Fruit fly (Drosophila melanogaster) whole organism, embryonic: ENCODE data around the gene Cnot4.

Experiments used
- Bgb ChIP-seq: fragments of 200-800 bp; sonication (Bioruptor generic); IDR thresholded peaks from 2 replicates; pipeline ENCODE4 v1.3.6; 2022; ENCODE audit warnings: missing biosample characterization, missing genetic modification characterization; ENCODE audit not compliant: partially characterized antibody
- CG12104 ChIP-seq: fragments of 200-800 bp; sonication (Bioruptor generic); optimal IDR thresholded peaks from 3 replicates; lab custom pipeline; 2016; ENCODE audit warnings: missing biosample characterization, missing genetic modification characterization
- CG13287 ChIP-seq: fragments of 200-800 bp; sonication (Bioruptor generic); IDR thresholded peaks from 2 replicates; pipeline ENCODE4 v1.3.6; 2022; ENCODE audit warnings: missing biosample characterization, missing genetic modification characterization; ENCODE audit not compliant: partially characterized antibody
- CG2129 ChIP-seq: fragments of 200-800 bp; sonication (Bioruptor generic); IDR thresholded peaks from 2 replicates; pipeline ENCODE4 v1.3.6; 2022; ENCODE audit warnings: missing biosample characterization, missing genetic modification characterization; ENCODE audit not compliant: partially characterized antibody
- CG30020 ChIP-seq: fragments of 200-800 bp; optimal IDR thresholded peaks from 2 replicates; lab custom pipeline; 2019; ENCODE audit warnings: missing biosample characterization, mild to moderate bottlenecking, missing genetic modification characterization, moderate library complexity
- CG30403 ChIP-seq: fragments of 200-800 bp; sonication (Bioruptor generic); optimal IDR thresholded peaks from 3 replicates; lab custom pipeline; 2016; ENCODE audit warnings: missing biosample characterization, missing genetic modification characterization
- CG34224 ChIP-seq: fragments of 200-800 bp; sonication (Bioruptor generic); IDR thresholded peaks from 3 replicates; pipeline ENCODE4 v1.3.6; 2022; ENCODE audit warnings: missing biosample characterization, missing genetic modification characterization; ENCODE audit not compliant: partially characterized antibody
- CG3995 ChIP-seq: fragments of 200-800 bp; sonication (Bioruptor generic); optimal IDR thresholded peaks from 3 replicates; lab custom pipeline; 2016; ENCODE audit warnings: missing biosample characterization, missing genetic modification characterization
- CG4328 ChIP-seq: fragments of 200-800 bp; sonication (Bioruptor generic); optimal IDR thresholded peaks from 3 replicates; lab custom pipeline; 2017; ENCODE audit warnings: missing biosample characterization, missing genetic modification reagents, missing genetic modification characterization
- CG4617 ChIP-seq: fragments of 200-800 bp; sonication (Bioruptor generic); optimal IDR thresholded peaks from 3 replicates; lab custom pipeline; 2016; ENCODE audit warnings: missing biosample characterization, missing genetic modification characterization, borderline replicate concordance
- CG7556 ChIP-seq: fragments of 200-800 bp; sonication (Bioruptor generic); optimal IDR thresholded peaks from 2 replicates; lab custom pipeline; 2017; ENCODE audit warnings: missing biosample characterization, mild to moderate bottlenecking, missing genetic modification characterization
- CG7963 ChIP-seq: fragments of 200-800 bp; sonication (Bioruptor generic); IDR thresholded peaks from 3 replicates; pipeline ENCODE4 v1.3.6; 2022; ENCODE audit warnings: missing biosample characterization, missing genetic modification characterization; ENCODE audit not compliant: partially characterized antibody
- CG8359 ChIP-seq: fragments of 200-800 bp; sonication (Bioruptor generic); optimal IDR thresholded peaks from 2 replicates; lab custom pipeline; 2017; ENCODE audit warnings: missing biosample characterization, mild to moderate bottlenecking, missing genetic modification characterization, borderline replicate concordance
- Dll ChIP-seq: fragments of 200-800 bp; sonication (Bioruptor generic); IDR thresholded peaks from 4 replicates; pipeline ENCODE4 v1.3.6; 2022; ENCODE audit warnings: missing biosample characterization, missing genetic modification characterization; ENCODE audit not compliant: partially characterized antibody
- Doc3 ChIP-seq: fragments of 200-800 bp; sonication (Bioruptor generic); IDR thresholded peaks from 3 replicates; pipeline ENCODE4 v1.3.6; 2022; ENCODE audit warnings: missing biosample characterization, missing genetic modification characterization; ENCODE audit not compliant: partially characterized antibody
- Dref ChIP-seq: fragments of 200-800 bp; sonication (Bioruptor generic); IDR thresholded peaks from 2 replicates; pipeline ENCODE4 v1.3.6; 2022; ENCODE audit warnings: missing biosample characterization, missing genetic modification characterization
- ERR ChIP-seq: fragments of 200-800 bp; sonication (Bioruptor generic); optimal IDR thresholded peaks from 2 replicates; lab custom pipeline; 2016; ENCODE audit warnings: missing biosample characterization, missing genetic modification characterization
- MBD-R2 ChIP-seq: fragments of 200-800 bp; sonication (Bioruptor generic); IDR thresholded peaks from 2 replicates; pipeline ENCODE4 v1.3.6; 2022; ENCODE audit warnings: missing biosample characterization, missing genetic modification characterization
- MESR4 ChIP-seq: fragments of 200-800 bp; sonication (Bioruptor generic); optimal IDR thresholded peaks from 2 replicates; lab custom pipeline; 2018; ENCODE audit warnings: missing biosample characterization, mild to moderate bottlenecking, missing genetic modification characterization, moderate library complexity
- ase ChIP-seq: fragments of 200-800 bp; sonication (Bioruptor generic); IDR thresholded peaks from 3 replicates; pipeline ENCODE4 v1.3.6; 2022; ENCODE audit warnings: missing biosample characterization, missing genetic modification characterization
- bbx ChIP-seq: fragments of 200-800 bp; sonication (Bioruptor generic); IDR thresholded peaks from 2 replicates; pipeline ENCODE4 v1.3.6; 2022; ENCODE audit warnings: missing biosample characterization, missing genetic modification characterization; ENCODE audit not compliant: partially characterized antibody
- chif ChIP-seq, 2 experiments: fragments of 200-800 bp; sonication (Bioruptor generic); optimal IDR thresholded peaks; 3 replicates each; lab custom pipeline; 2016; ENCODE audit warnings: missing biosample characterization in 2 of 2, missing genetic modification characterization in 2 of 2
- esg ChIP-seq: fragments of 200-800 bp; sonication (Bioruptor generic); conservative IDR thresholded peaks from 2 replicates; pipeline ENCODE4 v1.3.6; 2022; ENCODE audit warnings: missing biosample characterization, missing genetic modification characterization
- fd96Cb ChIP-seq: fragments of 200-800 bp; sonication (Bioruptor generic); optimal IDR thresholded peaks from 2 replicates; lab custom pipeline; 2018; ENCODE audit warnings: missing biosample characterization, mild to moderate bottlenecking, missing genetic modification characterization, moderate library complexity
- gro ChIP-seq: fragments of 200-800 bp; sonication (Bioruptor generic); optimal IDR thresholded peaks from 2 replicates; lab custom pipeline; 2016; ENCODE audit warnings: missing biosample characterization, missing genetic modification characterization
- h ChIP-seq: fragments of >200 bp; optimal IDR thresholded peaks from 2 replicates; lab custom pipeline; 2017
- hbn ChIP-seq: fragments of 200-800 bp; sonication (Bioruptor generic); IDR thresholded peaks from 2 replicates; pipeline ENCODE4 v1.3.6; 2022; ENCODE audit warnings: missing biosample characterization, missing genetic modification characterization; ENCODE audit not compliant: partially characterized antibody
- inv ChIP-seq: fragments of 200-800 bp; sonication (Bioruptor generic); IDR thresholded peaks from 2 replicates; pipeline ENCODE4 v1.3.6; 2022; ENCODE audit warnings: missing biosample characterization, missing genetic modification characterization; ENCODE audit not compliant: partially characterized antibody
- knrl ChIP-seq: fragments of 200-800 bp; sonication (Bioruptor generic); IDR thresholded peaks from 3 replicates; pipeline ENCODE4 v1.3.6; 2022; ENCODE audit warnings: missing biosample characterization, missing genetic modification characterization; ENCODE audit not compliant: partially characterized antibody
- lilli ChIP-seq: fragments of 200-800 bp; sonication (Bioruptor generic); optimal IDR thresholded peaks from 3 replicates; lab custom pipeline; 2016; ENCODE audit warnings: missing biosample characterization, missing genetic modification characterization
- mam ChIP-seq: fragments of 200-800 bp; sonication (Bioruptor generic); optimal IDR thresholded peaks from 3 replicates; lab custom pipeline; 2016; ENCODE audit warnings: missing biosample characterization, missing genetic modification characterization
- phol ChIP-seq: fragments of 200-800 bp; sonication (Bioruptor generic); optimal IDR thresholded peaks from 3 replicates; lab custom pipeline; 2018; ENCODE audit warnings: missing biosample characterization, mild to moderate bottlenecking, missing genetic modification characterization, moderate library complexity
- sens ChIP-seq: fragments of 200-800 bp; sonication (Bioruptor generic); peaks from one replicate; lab custom pipeline; 2016; ENCODE audit warnings: missing biosample characterization, missing genetic modification characterization
- sna ChIP-seq: fragments of 200-800 bp; sonication (Bioruptor generic); IDR thresholded peaks from 2 replicates; pipeline ENCODE4 v1.3.6; 2022; ENCODE audit warnings: missing biosample characterization, missing genetic modification characterization; ENCODE audit not compliant: partially characterized antibody
- stwl ChIP-seq: fragments of 200-800 bp; sonication (Bioruptor generic); optimal IDR thresholded peaks from 3 replicates; lab custom pipeline; 2018; ENCODE audit warnings: missing biosample characterization, mild to moderate bottlenecking, missing genetic modification characterization, moderate library complexity
- tna ChIP-seq: fragments of 200-800 bp; sonication (Bioruptor generic); IDR thresholded peaks from 2 replicates; pipeline ENCODE4 v1.3.6; 2022; ENCODE audit warnings: missing biosample characterization, missing genetic modification characterization; ENCODE audit not compliant: partially characterized antibody
- unc-4 ChIP-seq: fragments of 200-800 bp; sonication (Bioruptor generic); IDR thresholded peaks from 2 replicates; pipeline ENCODE4 v1.3.6; 2022; ENCODE audit warnings: missing biosample characterization, missing genetic modification characterization; ENCODE audit not compliant: partially characterized antibody
- zen2 ChIP-seq: fragments of 200-800 bp; sonication (Bioruptor generic); IDR thresholded peaks from 3 replicates; pipeline ENCODE4 v1.3.6; 2022; ENCODE audit warnings: missing biosample characterization, missing genetic modification characterization; ENCODE audit not compliant: partially characterized antibody

The Cnot4 gene

DNA sequence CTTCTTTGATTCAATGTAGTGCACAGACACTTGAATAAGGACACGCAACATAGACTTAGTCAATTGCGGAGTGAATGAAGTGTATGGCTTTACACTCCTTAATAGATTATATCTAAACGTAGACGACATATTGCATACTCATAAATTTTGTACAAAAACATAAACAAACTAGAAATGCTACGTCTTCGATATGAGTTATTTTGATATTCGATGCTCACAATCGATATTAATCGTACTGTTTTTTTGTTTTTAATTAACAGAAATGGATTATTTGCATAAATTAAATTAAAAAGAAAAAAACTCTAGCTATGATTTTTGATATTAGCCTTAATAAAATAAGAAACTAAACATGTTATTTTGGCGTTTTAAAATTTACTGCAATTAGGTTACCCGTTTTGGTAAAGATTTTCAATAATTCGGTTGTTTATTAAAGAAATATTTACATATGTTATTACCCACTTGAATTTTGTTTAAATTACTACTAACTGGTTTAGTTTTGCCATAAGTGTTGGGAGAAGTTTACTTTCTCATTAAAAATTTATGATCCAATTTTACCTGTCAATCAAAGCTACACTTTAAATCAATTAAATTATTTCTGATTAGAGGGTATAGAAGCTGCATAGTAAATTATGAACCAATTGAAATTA lies 8.6 kb downstream of the Cnot4 start, which contains the start of the genes CG17768, LSm-4 and Ir31a (continued):
- peak; percentile 85 for TF ChIP-seq CG34224 (GFP tag; lab: Robert Waterston, UW)
- peak; percentile 46; the same call in 1 of the 3 replicates for TF ChIP-seq zen2 (GFP tag; lab: Robert Waterston, UW)
- no peak for TF ChIP-seq esg
- no peak for TF ChIP-seq fd96Cb (tag; lab: Kevin White, UChicago)
- TF ChIP-seq gro: no peak
- no peak for TF ChIP-seq h (lab: Kevin White, UChicago)
- TF ChIP-seq CG4328 (GFP tag; lab: Kevin White, UChicago): no peak
- TF ChIP-seq unc-4 (GFP tag; lab: Robert Waterston, UW): peak; percentile 83
- no peak for TF ChIP-seq CG7556 (GFP tag; lab: Kevin White, UChicago)
- peak; percentile 80 for TF ChIP-seq Bgb (GFP tag; lab: Robert Waterston, UW)
- peak; percentile 42 for TF ChIP-seq MESR4 (GFP tag; lab: Kevin White, UChicago)
- TF ChIP-seq CG13287 (GFP tag; lab: Robert Waterston, UW): peak; percentile 87
- peak; percentile 40 for TF ChIP-seq CG4617 (GFP tag; lab: Kevin White, UChicago)
- TF ChIP-seq hbn: peak; percentile 84
- TF ChIP-seq sens (GFP tag; lab: Kevin White, UChicago): peak; percentile 22
- TF ChIP-seq phol (tag; lab: Kevin White, UChicago): peak; percentile 11
- no peak for TF ChIP-seq ase
- peak; percentile 66 for TF ChIP-seq Dref (GFP tag; lab: Robert Waterston, UW)
- TF ChIP-seq chif (GFP tag; optimal IDR thresholded peaks at IDR 0.05; lab: Kevin White, UChicago): no peak
- peak; percentile 81 for TF ChIP-seq knrl
- peak; percentile 82 for TF ChIP-seq bbx
- TF ChIP-seq mam (GFP tag; lab: Kevin White, UChicago): no peak
- TF ChIP-seq sna (GFP tag; lab: Robert Waterston, UW): peak; percentile 66; the same call in 1 of the 2 replicates
- TF ChIP-seq Dll (GFP tag; lab: Robert Waterston, UW): peak; percentile 85
- no peak for TF ChIP-seq CG12104 (GFP tag; lab: Kevin White, UChicago)
- peak; percentile 66; the same call in 1 of the 2 replicates for TF ChIP-seq CG2129 (GFP tag; lab: Robert Waterston, UW)
- no peak for TF ChIP-seq CG8359 (GFP tag; lab: Kevin White, UChicago)
- TF ChIP-seq lilli (GFP tag; lab: Kevin White, UChicago): no peak
- peak; percentile 15 for TF ChIP-seq CG3995 (GFP tag; lab: Kevin White, UChicago)
- no peak for TF ChIP-seq ERR
- TF ChIP-seq CG30020 (tag; lab: Kevin White, UChicago): peak; percentile 91
- no peak for TF ChIP-seq CG30403
- TF ChIP-seq CG7963 (GFP tag; lab: Robert Waterston, UW): peak; percentile 39; the same call in 1 of the 3 replicates
- TF ChIP-seq MBD-R2 (GFP tag; lab: Robert Waterston, UW): peak; percentile 46; the same call in 1 of the 2 replicates
- TF ChIP-seq inv: peak; percentile 60
- TF ChIP-seq tna (GFP tag; lab: Robert Waterston, UW): peak; percentile 45; the same call in 1 of the 2 replicates
- TF ChIP-seq Doc3 (GFP tag; lab: Robert Waterston, UW): peak; percentile 88
- TF ChIP-seq stwl: peak; percentile 18
- TF ChIP-seq, all 482 proteins: peak for 46
